Worm (Caenorhabditis elegans) whole organism, late embryonic: Measurements from ENCODE around the gene ZK177.11.

ENCODE experiments used
- K02D7.2 ChIP-seq: sonication (generic microtip); optimal IDR thresholded peaks from 2 replicates; lab custom pipeline; 2017; ENCODE audit warnings: mild to moderate bottlenecking, missing genetic modification characterization, missing compliant biosample characterization
- ahr-1 ChIP-seq: sonication (generic microtip); optimal IDR thresholded peaks from 2 replicates; lab custom pipeline; 2016; ENCODE audit warnings: missing genetic modification characterization, missing compliant biosample characterization
- ama-1 ChIP-seq: fragments of 150-350 bp; optimal IDR thresholded peaks from 2 replicates; lab custom pipeline; 2014
- ceh-14 ChIP-seq: sonication (generic microtip); optimal IDR thresholded peaks from 2 replicates; lab custom pipeline; 2016; ENCODE audit warnings: missing genotype, missing genetic modification characterization, missing compliant biosample characterization
- ceh-18 ChIP-seq: sonication (generic microtip); optimal IDR thresholded peaks from 2 replicates; lab custom pipeline; 2016; ENCODE audit warnings: missing genetic modification characterization, missing compliant biosample characterization
- ceh-19 ChIP-seq: fragments of 200-800 bp; sonication (Bioruptor generic); optimal IDR thresholded peaks from 2 replicates; lab custom pipeline; 2018; ENCODE audit warnings: mild to moderate bottlenecking, missing genetic modification characterization, missing compliant biosample characterization
- ceh-2 ChIP-seq: sonication (generic microtip); optimal IDR thresholded peaks from 2 replicates; lab custom pipeline; 2016; ENCODE audit warnings: missing genotype, missing genetic modification characterization, missing compliant biosample characterization
- ceh-22 ChIP-seq: sonication (generic microtip); optimal IDR thresholded peaks from 2 replicates; lab custom pipeline; 2017; ENCODE audit warnings: missing biosample characterization, missing genetic modification characterization
- ceh-24 ChIP-seq: sonication (generic microtip); optimal IDR thresholded peaks from 2 replicates; lab custom pipeline; 2016; ENCODE audit warnings: mild to moderate bottlenecking, missing genetic modification characterization, missing compliant biosample characterization
- ceh-30 ChIP-seq: fragments of 150-350 bp; optimal IDR thresholded peaks from 2 replicates; lab custom pipeline; 2014; ENCODE audit warnings: missing biosample characterization, missing genetic modification characterization
- ceh-34 ChIP-seq: sonication (generic microtip); optimal IDR thresholded peaks from 2 replicates; lab custom pipeline; 2016; ENCODE audit warnings: mild to moderate bottlenecking, missing genetic modification characterization, missing compliant biosample characterization
- ceh-6 ChIP-seq: fragments of 200-800 bp; sonication (Bioruptor generic); optimal IDR thresholded peaks from 2 replicates; lab custom pipeline; 2018; ENCODE audit warnings: mild to moderate bottlenecking, missing genetic modification characterization, missing compliant biosample characterization
- ceh-9 ChIP-seq: sonication (generic microtip); optimal IDR thresholded peaks from 2 replicates; lab custom pipeline; 2016; ENCODE audit warnings: mild to moderate bottlenecking, missing genetic modification characterization, inconsistent platforms, missing compliant biosample characterization
- dve-1 ChIP-seq: sonication (generic microtip); optimal IDR thresholded peaks from 2 replicates; lab custom pipeline; 2017; ENCODE audit warnings: antibody characterized with exemption, mild to moderate bottlenecking, missing genetic modification characterization, missing compliant biosample characterization
- elt-2 ChIP-seq: sonication (generic microtip); optimal IDR thresholded peaks from 2 replicates; lab custom pipeline; 2016; ENCODE audit warnings: missing genetic modification reagents, missing genetic modification characterization, missing compliant biosample characterization
- ets-4 ChIP-seq: sonication (generic microtip); optimal IDR thresholded peaks from 2 replicates; lab custom pipeline; 2016; ENCODE audit warnings: missing genetic modification characterization, missing compliant biosample characterization
- eyg-1 ChIP-seq: sonication (generic microtip); optimal IDR thresholded peaks from 2 replicates; lab custom pipeline; 2016; ENCODE audit warnings: missing genotype, missing genetic modification characterization, missing compliant biosample characterization
- fax-1 ChIP-seq: sonication (generic microtip); optimal IDR thresholded peaks from 2 replicates; lab custom pipeline; 2016; ENCODE audit warnings: missing genotype, missing genetic modification characterization, missing compliant biosample characterization
- fkh-6 ChIP-seq: sonication (generic microtip); optimal IDR thresholded peaks from 2 replicates; lab custom pipeline; 2016; ENCODE audit warnings: missing genetic modification characterization, missing compliant biosample characterization
- hlh-13 ChIP-seq: fragments of 200-800 bp; sonication (Bioruptor generic); optimal IDR thresholded peaks from 2 replicates; lab custom pipeline; 2018; ENCODE audit warnings: mild to moderate bottlenecking, missing genetic modification characterization, missing compliant biosample characterization
- hlh-15 ChIP-seq: sonication (generic microtip); optimal IDR thresholded peaks from 2 replicates; lab custom pipeline; 2016; ENCODE audit warnings: missing genetic modification characterization, missing compliant biosample characterization
- hlh-30 ChIP-seq: sonication (generic microtip); optimal IDR thresholded peaks from 2 replicates; lab custom pipeline; 2017; ENCODE audit warnings: antibody characterized with exemption, missing genetic modification characterization, missing compliant biosample characterization; ENCODE audit not compliant: insufficient read depth
- hlh-8 ChIP-seq: sonication (generic microtip); optimal IDR thresholded peaks from 2 replicates; lab custom pipeline; 2016; ENCODE audit warnings: missing genotype, missing genetic modification characterization, missing compliant biosample characterization
- nfya-1 ChIP-seq: sonication (generic microtip); optimal IDR thresholded peaks from 2 replicates; lab custom pipeline; 2017; ENCODE audit warnings: missing genetic modification characterization, mild to moderate bottlenecking, missing compliant biosample characterization, antibody characterized with exemption, moderate library complexity
- nhr-11 ChIP-seq: fragments of 150-350 bp; optimal IDR thresholded peaks from 2 replicates; lab custom pipeline; 2014; ENCODE audit warnings: missing biosample characterization, missing genetic modification characterization
- nhr-232 ChIP-seq: sonication (generic microtip); optimal IDR thresholded peaks from 2 replicates; lab custom pipeline; 2016; ENCODE audit warnings: missing genetic modification characterization, missing compliant biosample characterization
- npax-4 ChIP-seq: sonication (generic microtip); optimal IDR thresholded peaks from 2 replicates; lab custom pipeline; 2016; ENCODE audit warnings: missing genetic modification characterization, missing compliant biosample characterization
- pag-3 ChIP-seq: sonication (generic microtip); optimal IDR thresholded peaks from 2 replicates; lab custom pipeline; 2016; ENCODE audit warnings: missing compliant biosample characterization, missing genetic modification characterization, borderline replicate concordance
- pat-9 ChIP-seq: fragments of 200-800 bp; sonication (Bioruptor generic); optimal IDR thresholded peaks from 2 replicates; lab custom pipeline; 2018; ENCODE audit warnings: mild to moderate bottlenecking, missing genetic modification characterization, moderate library complexity, missing compliant biosample characterization
- pax-1 ChIP-seq: fragments of 150-350 bp; optimal IDR thresholded peaks from 2 replicates; lab custom pipeline; 2014; ENCODE audit warnings: missing biosample characterization, missing genetic modification characterization
- pha-4 ChIP-seq: fragments of 150-350 bp; optimal IDR thresholded peaks from 2 replicates; lab custom pipeline; 2018; ENCODE audit warnings: missing biosample characterization, missing genetic modification reagents, missing genetic modification characterization
- pros-1 ChIP-seq: fragments of 150-350 bp; optimal IDR thresholded peaks from 2 replicates; lab custom pipeline; 2014; ENCODE audit warnings: missing biosample characterization, missing genetic modification reagents, missing genetic modification characterization
- rnt-1 ChIP-seq: sonication (generic microtip); optimal IDR thresholded peaks from 2 replicates; lab custom pipeline; 2016; ENCODE audit warnings: missing genetic modification characterization, missing compliant biosample characterization
- sox-2 ChIP-seq: fragments of 200-800 bp; sonication (Bioruptor generic); IDR thresholded peaks from 2 replicates; pipeline ENCODE4 v1.3.6; 2022; ENCODE audit warnings: missing genetic modification reagents, missing genetic modification characterization, missing compliant biosample characterization
- sox-4 ChIP-seq: sonication (generic microtip); optimal IDR thresholded peaks from 2 replicates; lab custom pipeline; 2017; ENCODE audit warnings: mild to moderate bottlenecking, missing genetic modification characterization, inconsistent platforms, missing compliant biosample characterization
- syd-9 ChIP-seq: sonication (generic microtip); optimal IDR thresholded peaks from 2 replicates; lab custom pipeline; 2016; ENCODE audit warnings: mild to moderate bottlenecking, missing genetic modification characterization, moderate library complexity, missing compliant biosample characterization
- tbx-2 ChIP-seq: sonication (generic microtip); optimal IDR thresholded peaks from 2 replicates; lab custom pipeline; 2016; ENCODE audit warnings: missing genetic modification characterization, missing compliant biosample characterization
- ttx-3 ChIP-seq: sonication (generic microtip); optimal IDR thresholded peaks from 2 replicates; lab custom pipeline; 2016; ENCODE audit warnings: missing genetic modification reagents, missing genetic modification characterization, missing compliant biosample characterization
- unc-3 ChIP-seq, 2 experiments: fragments of 200-800 bp in 1 of 2; sonication (Bioruptor generic) in 1 of 2; sonication (generic microtip) in 1 of 2; conservative IDR thresholded peaks in 1 of 2; optimal IDR thresholded peaks in 1 of 2; 2 replicates each; pipeline versions ENCODE4 v1.3.6 to Lab custom; 2016 to 2022; ENCODE audit warnings: missing compliant biosample characterization in 2 of 2, missing genetic modification characterization in 2 of 2, missing genetic modification reagents in 1 of 2
- unc-42 ChIP-seq: sonication (generic microtip); optimal IDR thresholded peaks from 2 replicates; lab custom pipeline; 2016; ENCODE audit warnings: missing genotype, missing genetic modification characterization, missing compliant biosample characterization
- unc-86 ChIP-seq: sonication (generic microtip); optimal IDR thresholded peaks from 2 replicates; lab custom pipeline; 2016; ENCODE audit warnings: missing genetic modification characterization, missing compliant biosample characterization
- zip-5 ChIP-seq: sonication (generic microtip); optimal IDR thresholded peaks from 2 replicates; lab custom pipeline; 2016; ENCODE audit warnings: missing genetic modification characterization, missing compliant biosample characterization

ZK177.11 gene

DNA sequence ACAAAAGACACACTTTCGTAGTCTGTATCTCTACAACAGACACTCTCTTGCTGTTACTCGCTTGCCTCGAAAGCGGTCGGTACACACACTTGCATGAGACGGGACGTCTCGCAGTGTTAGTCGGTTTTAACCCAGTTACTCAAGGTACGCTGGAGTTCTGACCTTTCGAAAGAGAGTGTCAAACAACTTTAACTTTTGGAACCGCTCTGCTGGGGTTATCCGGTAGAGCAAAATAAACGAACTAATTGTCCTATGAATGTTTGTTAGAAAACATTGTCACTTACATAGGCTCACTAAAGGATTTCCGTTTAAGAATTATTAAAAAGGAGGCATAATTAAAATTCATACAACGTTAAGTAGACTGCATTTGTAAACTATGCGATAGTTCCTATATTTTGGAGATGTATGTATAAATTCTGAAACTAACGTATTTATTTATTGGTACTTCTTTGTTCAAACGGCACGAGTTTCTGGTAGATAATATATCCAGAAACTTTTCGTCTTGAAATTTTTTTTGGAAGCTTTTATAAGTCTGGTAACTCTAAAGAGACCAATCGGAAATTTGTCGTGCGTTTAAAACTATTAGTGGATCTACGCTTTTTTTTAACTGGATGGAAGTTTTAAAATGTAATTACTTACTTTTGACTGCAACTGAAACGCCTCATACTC is 20.9 kb downstream of the ZK177.11 start (continued):
- TF ChIP-seq hlh-30 = peak; percentile 3
- TF ChIP-seq fkh-6 = peak; percentile 82
- TF ChIP-seq sox-4 (tag; lab: Kevin White, UChicago) = peak; percentile 68
- peak; percentile 31 for TF ChIP-seq zip-5 (tag; lab: Kevin White, UChicago)
- peak; percentile 71 for TF ChIP-seq K02D7.2 (tag; lab: Kevin White, UChicago)
- TF ChIP-seq pros-1 (tag; lab: Kevin White, UChicago) = peak; percentile 97
- peak; percentile 99 for TF ChIP-seq ama-1
- TF ChIP-seq ceh-2 (tag; lab: Kevin White, UChicago) = peak; percentile 70
- TF ChIP-seq ceh-6 (GFP tag; lab: Kevin White, UChicago) = peak; percentile 65
- no peak for TF ChIP-seq pha-4 (tag; lab: Kevin White, UChicago)
- peak; percentile 93 for TF ChIP-seq dve-1 (tag; lab: Kevin White, UChicago)
- peak; percentile 98 for TF ChIP-seq unc-42
- TF ChIP-seq ceh-19 (GFP tag; lab: Kevin White, UChicago) = peak; percentile 89
- peak; percentile 97 for TF ChIP-seq elt-2 (tag; lab: Kevin White, UChicago)
- peak; percentile 68 for TF ChIP-seq fax-1 (tag; lab: Kevin White, UChicago)
- peak; percentile 57 for TF ChIP-seq sox-2 (GFP tag; lab: Robert Waterston, UW)
- TF ChIP-seq pag-3 (tag; lab: Kevin White, UChicago) = no peak
- TF ChIP-seq hlh-8 (tag; lab: Kevin White, UChicago) = peak; percentile 72
- peak; percentile 90 for TF ChIP-seq ceh-14 (tag; lab: Kevin White, UChicago)
- peak; percentile 71 for TF ChIP-seq unc-86 (tag; lab: Kevin White, UChicago)
- peak; percentile 23 for TF ChIP-seq ceh-24 (tag; lab: Kevin White, UChicago)
- TF ChIP-seq ceh-34 (tag; lab: Kevin White, UChicago) = peak; percentile 91
- TF ChIP-seq nhr-11 (tag; lab: Kevin White, UChicago) = peak; percentile 75
- TF ChIP-seq hlh-15 = peak; percentile 39
- peak; percentile 49 for TF ChIP-seq npax-4 (tag; lab: Kevin White, UChicago)
- TF ChIP-seq ttx-3 = peak; percentile 66
- peak; percentile 3 for TF ChIP-seq ahr-1 (tag; lab: Kevin White, UChicago)

DNA sequence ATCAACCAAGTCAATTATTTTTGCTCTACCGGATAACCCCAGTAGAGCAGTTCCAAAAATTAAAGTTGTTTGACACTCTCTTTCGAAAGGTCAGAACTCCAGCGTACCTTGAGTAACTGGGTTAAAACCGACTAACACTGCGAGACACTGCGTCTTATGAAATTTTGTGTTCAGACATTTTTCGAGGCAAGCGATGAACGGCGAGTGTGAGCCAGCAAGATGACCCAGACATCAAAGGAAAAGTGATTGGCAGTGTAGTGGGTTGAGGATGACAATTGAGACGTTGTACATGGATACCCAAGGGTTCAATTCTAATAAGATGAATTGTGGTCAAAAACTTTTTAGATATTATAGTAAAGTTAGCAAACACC is 21.4 kb downstream of the ZK177.11 start:
- no peak for TF ChIP-seq hlh-13 (GFP tag; lab: Kevin White, UChicago)
- no peak for TF ChIP-seq pax-1
- no peak for TF ChIP-seq ceh-22 (tag; lab: Kevin White, UChicago)
- no peak for TF ChIP-seq rnt-1 (tag; lab: Kevin White, UChicago)
- TF ChIP-seq unc-3 (GFP tag; conservative IDR thresholded peaks at IDR 0.05; lab: Robert Waterston, UW) = no peak
- no peak for TF ChIP-seq unc-3 (tag; optimal IDR thresholded peaks at IDR 0.05; lab: Kevin White, UChicago)
- no peak for TF ChIP-seq syd-9
- no peak for TF ChIP-seq ets-4 (tag; lab: Kevin White, UChicago)
- TF ChIP-seq nfya-1 (tag; lab: Kevin White, UChicago) = no peak
- no peak for TF ChIP-seq ceh-9 (tag; lab: Kevin White, UChicago)

DNA sequence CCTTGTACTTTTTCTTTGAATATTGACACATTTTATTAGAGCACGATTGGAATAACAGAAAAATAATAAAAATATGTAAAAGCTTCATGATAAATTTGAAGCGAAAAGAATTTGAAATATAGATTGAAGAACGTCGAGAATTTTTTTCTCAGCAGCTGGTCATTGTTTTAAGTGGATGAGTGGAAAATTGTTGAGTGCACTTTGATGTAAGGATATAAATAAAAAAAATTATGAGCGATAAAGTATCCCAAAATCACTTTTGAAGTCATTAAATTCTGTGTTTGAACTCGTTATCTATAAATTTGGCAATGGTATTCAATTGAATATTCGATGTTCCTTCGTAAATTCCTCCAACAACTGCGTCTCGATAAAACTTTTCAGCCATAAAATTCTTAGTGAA is 22.0 kb downstream of the ZK177.11 start, which contains the start of gene ins-13:
ins-13 (minus strand) TSS at position 101 of the 400 bp plus-strand sequence.
- TF ChIP-seq ama-1 = no peak
- TF ChIP-seq pat-9 (tag; lab: Kevin White, UChicago) = no peak
- no peak for TF ChIP-seq nhr-11 (tag; lab: Kevin White, UChicago)
- no peak for TF ChIP-seq ceh-30 (tag; lab: Kevin White, UChicago)
- TF ChIP-seq eyg-1 = no peak
- TF ChIP-seq tbx-2 (tag; lab: Kevin White, UChicago) = no peak
- TF ChIP-seq hlh-30 = no peak
- no peak for TF ChIP-seq hlh-15
- TF ChIP-seq nhr-232 = no peak
- TF ChIP-seq fax-1 (tag; lab: Kevin White, UChicago) = no peak
- TF ChIP-seq ceh-18 (tag; lab: Kevin White, UChicago) = no peak
- no peak for TF ChIP-seq sox-4 (tag; lab: Kevin White, UChicago)
- TF ChIP-seq, all 69 proteins: peak for 0
